Worm (Caenorhabditis elegans) whole organism, late embryonic: ENCODE data around the gene F59B10.6.

Experiments used
- K02D7.2 ChIP-seq: sonication (generic microtip); optimal IDR thresholded peaks from 2 replicates; lab custom pipeline; 2017; ENCODE audit warnings: mild to moderate bottlenecking, missing genetic modification characterization, missing compliant biosample characterization
- K09A11.1 ChIP-seq: sonication (generic microtip); optimal IDR thresholded peaks from 2 replicates; lab custom pipeline; 2017; ENCODE audit warnings: antibody characterized with exemption, mild to moderate bottlenecking, missing genetic modification characterization, missing compliant biosample characterization; ENCODE audit not compliant: insufficient read depth
- Y22D7AL.16 ChIP-seq: sonication (generic microtip); optimal IDR thresholded peaks from 2 replicates; lab custom pipeline; 2016; ENCODE audit warnings: missing genetic modification characterization, missing compliant biosample characterization
- ama-1 ChIP-seq: fragments of 150-350 bp; optimal IDR thresholded peaks from 2 replicates; lab custom pipeline; 2014
- ceh-14 ChIP-seq: sonication (generic microtip); optimal IDR thresholded peaks from 2 replicates; lab custom pipeline; 2016; ENCODE audit warnings: missing genotype, missing genetic modification characterization, missing compliant biosample characterization
- dmd-4 ChIP-seq: sonication (generic microtip); optimal IDR thresholded peaks from 2 replicates; lab custom pipeline; 2016; ENCODE audit warnings: borderline replicate concordance, missing genetic modification characterization, missing compliant biosample characterization
- elt-4 ChIP-seq: sonication (generic microtip); optimal IDR thresholded peaks from 2 replicates; lab custom pipeline; 2016; ENCODE audit warnings: missing genetic modification characterization, missing compliant biosample characterization
- ets-4 ChIP-seq: sonication (generic microtip); optimal IDR thresholded peaks from 2 replicates; lab custom pipeline; 2016; ENCODE audit warnings: missing genetic modification characterization, missing compliant biosample characterization
- lin-11 ChIP-seq: fragments of 200-800 bp; sonication (Bioruptor generic); optimal IDR thresholded peaks from 2 replicates; lab custom pipeline; 2018; ENCODE audit warnings: mild to moderate bottlenecking, missing genetic modification characterization, missing compliant biosample characterization
- nhr-11 ChIP-seq: fragments of 150-350 bp; optimal IDR thresholded peaks from 2 replicates; lab custom pipeline; 2014; ENCODE audit warnings: missing biosample characterization, missing genetic modification characterization
- pqm-1 ChIP-seq: sonication (generic microtip); optimal IDR thresholded peaks from 2 replicates; lab custom pipeline; 2016; ENCODE audit warnings: missing genetic modification characterization, missing compliant biosample characterization
- tbx-2 ChIP-seq: sonication (generic microtip); optimal IDR thresholded peaks from 2 replicates; lab custom pipeline; 2016; ENCODE audit warnings: missing genetic modification characterization, missing compliant biosample characterization
- unc-55 ChIP-seq: sonication (generic microtip); optimal IDR thresholded peaks from 2 replicates; lab custom pipeline; 2017; ENCODE audit warnings: missing biosample characterization, missing genetic modification reagents, missing genetic modification characterization

DNA sequence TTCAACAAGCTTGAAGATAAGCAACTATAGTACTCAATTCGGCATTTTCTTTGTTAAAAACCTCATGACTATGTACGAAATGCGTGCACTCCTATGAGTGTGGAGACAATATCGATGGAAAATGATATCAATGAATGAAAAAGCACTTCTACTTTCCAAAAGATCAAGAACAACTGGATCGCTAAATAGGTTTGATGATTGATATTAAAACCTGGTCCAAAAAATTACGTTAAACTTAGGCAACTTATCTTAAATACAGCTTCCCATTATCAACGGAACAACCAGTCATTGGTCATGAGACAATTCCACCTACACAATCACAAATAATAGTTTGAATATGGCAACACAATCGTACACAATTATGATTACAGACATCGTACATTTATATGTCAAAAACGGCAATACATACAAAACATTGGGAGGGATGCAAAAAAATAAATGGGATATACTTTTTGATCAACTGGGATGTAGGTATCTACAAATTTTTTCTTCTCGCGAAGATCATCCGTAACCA, 35.5 kb upstream of the F59B10.6 start:
- TF ChIP-seq ama-1 (no peak), lin-11 (tag; lab: Kevin White, UChicago) (no peak), tbx-2 (no peak), K02D7.2 (tag; lab: Kevin White, UChicago) (no peak), pqm-1 (tag; lab: Kevin White, UChicago) (no peak), elt-4 (tag; lab: Kevin White, UChicago) (no peak), ceh-14 (no peak), ets-4 (no peak), nhr-11 (no peak), Y22D7AL.16 (tag; lab: Kevin White, UChicago) (no peak), unc-55 (GFP tag; lab: Kevin White, UChicago) (no peak), K09A11.1 (tag; lab: Kevin White, UChicago) (no peak), dmd-4 (tag; lab: Kevin White, UChicago) (no peak)
